Worm (Caenorhabditis elegans): ENCODE data around the gene K03B8.8.

K03B8.8 gene

DNA sequence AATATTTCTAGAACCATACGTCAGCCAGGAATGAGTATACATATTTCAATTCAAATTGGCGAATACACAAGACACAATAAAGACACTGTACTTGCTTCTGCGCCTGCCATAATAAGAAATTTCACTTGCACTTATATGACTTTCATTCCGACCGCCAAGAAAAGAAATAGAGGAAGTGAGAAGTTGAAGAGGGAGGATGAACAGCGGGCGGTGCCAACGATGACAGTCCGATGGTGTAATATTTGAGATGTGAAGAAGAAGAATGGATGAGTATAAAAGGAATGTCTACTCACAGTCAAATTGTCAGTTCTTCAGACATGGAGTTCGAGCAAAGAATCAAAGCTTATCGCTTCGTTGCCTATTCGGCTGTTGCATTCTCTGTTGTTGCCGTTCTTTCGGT lies 25.7 kb downstream of the K03B8.8 start, which contains the start of gene col-154:
Gene col-154, plus strand, starts transcription at position 301 of the 400 bp plus-strand sequence.
- TF ChIP-seq dao-5 (tag; optimal IDR thresholded peaks at IDR 0.05): no peak

DNA sequence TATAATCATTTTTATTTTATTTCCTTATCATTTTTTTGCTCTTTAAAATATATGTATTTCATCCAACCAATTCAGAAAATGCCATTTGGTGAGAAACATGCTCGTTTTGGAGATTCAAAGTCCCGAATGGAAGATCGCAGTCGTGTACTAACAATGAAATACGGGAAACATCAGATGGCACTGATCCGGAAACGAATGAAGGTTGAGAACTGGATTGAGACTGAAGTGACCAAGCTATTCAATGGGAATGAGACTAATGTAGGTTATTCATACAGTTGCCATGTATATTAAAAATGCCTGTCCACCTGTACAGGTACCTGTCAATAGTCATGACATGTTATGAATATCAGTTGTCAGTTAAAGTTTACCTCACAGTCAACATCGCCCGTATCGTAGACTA lies 27.8 kb downstream of the K03B8.8 start, which contains the start of gene F55C10.5:
Gene F55C10.5, plus strand, starts transcription at position 74 of the 400 bp plus-strand sequence.
- TF ChIP-seq him-1 (tag; optimal IDR thresholded peaks at IDR 0.05) (no peak), dao-5 (tag; optimal IDR thresholded peaks at IDR 0.05) (no peak), W03F9.2 (tag; optimal IDR thresholded peaks at IDR 0.05) (no peak)

DNA sequence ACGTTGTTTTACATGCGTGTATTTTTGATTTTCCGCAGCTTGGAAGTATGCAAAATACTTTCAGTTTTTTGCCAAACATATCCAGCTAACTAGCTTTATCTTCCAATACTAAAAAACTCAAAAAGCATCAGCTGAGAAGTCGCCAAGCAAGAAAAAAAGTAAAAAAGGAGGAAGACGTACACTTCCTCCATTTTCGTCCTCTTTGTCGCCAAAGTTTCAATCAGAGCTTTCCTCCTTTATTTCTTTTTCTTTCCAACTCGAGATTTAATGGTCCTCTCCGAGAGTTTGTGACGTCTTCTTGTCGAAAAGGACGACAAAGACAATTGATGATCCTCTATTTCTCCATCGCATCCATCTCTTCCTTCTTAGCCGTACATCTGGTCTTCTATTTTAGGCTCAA lies 30.2 kb downstream of the K03B8.8 start:
- no peak for TF ChIP-seq him-1 (tag; optimal IDR thresholded peaks at IDR 0.05)
- TF ChIP-seq W03F9.2 (tag; optimal IDR thresholded peaks at IDR 0.05): no peak
- no peak for TF ChIP-seq dao-5 (tag; optimal IDR thresholded peaks at IDR 0.05)

DNA sequence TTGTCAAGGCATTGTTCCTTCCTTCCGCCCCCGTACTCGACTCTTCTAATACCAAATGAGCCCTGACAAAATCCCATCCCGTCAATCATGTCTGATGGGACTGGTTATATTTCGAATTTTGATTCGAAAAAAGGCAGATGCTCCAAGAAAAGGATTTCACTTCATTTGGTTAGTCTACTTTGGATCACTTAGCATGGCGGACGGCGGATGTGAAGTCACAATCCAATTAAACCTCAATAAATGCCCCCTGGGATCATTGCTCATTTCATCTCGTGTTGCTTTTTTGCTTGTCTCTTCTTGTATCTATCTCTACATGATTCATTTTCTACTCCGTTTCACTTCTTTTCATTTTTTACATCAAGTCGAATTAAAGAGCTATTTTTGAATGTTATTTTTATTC lies 31.5 kb downstream of the K03B8.8 start:
- TF ChIP-seq him-1 (tag; optimal IDR thresholded peaks at IDR 0.05): no peak
- no peak for TF ChIP-seq W03F9.2 (tag; optimal IDR thresholded peaks at IDR 0.05)
- TF ChIP-seq dao-5 (tag; optimal IDR thresholded peaks at IDR 0.05): no peak

DNA sequence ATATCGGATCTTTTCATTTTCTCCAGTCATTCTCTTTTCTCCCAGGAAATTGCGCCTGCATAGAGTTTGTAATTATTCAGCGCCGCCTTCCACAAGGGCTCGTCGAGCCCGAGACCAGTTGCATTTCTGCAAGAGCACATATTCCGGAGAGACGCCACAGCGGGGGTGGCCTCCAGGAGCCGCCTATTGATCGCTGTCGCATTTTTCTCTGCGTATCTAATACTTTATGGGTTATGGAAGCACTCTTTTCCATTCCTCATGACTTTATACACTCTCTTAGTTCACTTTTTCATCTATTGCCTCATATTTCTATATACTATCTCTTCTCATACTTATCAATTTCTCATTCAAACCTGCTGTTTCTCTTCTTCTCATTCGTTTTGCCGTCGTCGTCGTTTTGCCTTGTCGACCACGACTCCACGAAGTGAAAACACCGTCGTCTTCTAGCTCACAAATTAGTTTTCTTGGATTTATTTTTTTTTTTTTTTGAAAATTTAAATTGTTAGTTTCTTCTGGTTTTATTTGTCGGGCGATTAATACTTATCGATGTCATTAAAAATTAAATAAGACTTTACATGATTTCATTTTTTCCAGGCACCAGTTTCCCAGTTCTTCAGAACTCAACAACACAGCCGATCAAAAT lies 35.5 kb downstream of the K03B8.8 start, which contains the start of gene cnb-1:
Gene cnb-1, plus strand, starts transcription at position 593 of the 643 bp plus-strand sequence.
- TF ChIP-seq him-1 (tag; optimal IDR thresholded peaks at IDR 0.05) (peak; percentile 79), W03F9.2 (tag; optimal IDR thresholded peaks at IDR 0.05) (no peak)

DNA sequence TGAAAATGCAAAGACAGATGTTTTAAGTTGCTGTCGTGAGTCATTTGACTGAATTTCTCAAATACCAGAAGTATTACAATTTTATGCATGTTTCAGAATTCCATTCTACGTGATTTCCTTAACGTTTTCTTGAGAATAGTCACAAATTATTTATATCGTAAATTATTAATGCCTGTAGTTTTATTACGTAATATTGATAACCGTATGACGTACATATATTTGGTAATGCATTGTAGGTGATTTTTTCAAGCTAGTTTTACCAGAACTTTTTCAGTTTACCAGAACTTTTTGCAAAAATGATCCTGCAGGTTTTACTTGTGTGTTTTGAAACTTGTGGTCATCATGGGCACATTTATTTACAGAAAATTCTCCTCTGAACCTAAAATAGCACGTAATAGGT lies 36.9 kb downstream of the K03B8.8 start:
- TF ChIP-seq dao-5 (tag; optimal IDR thresholded peaks at IDR 0.05) (no peak), W03F9.2 (tag; optimal IDR thresholded peaks at IDR 0.05) (no peak), him-1 (tag; optimal IDR thresholded peaks at IDR 0.05) (no peak)

DNA sequence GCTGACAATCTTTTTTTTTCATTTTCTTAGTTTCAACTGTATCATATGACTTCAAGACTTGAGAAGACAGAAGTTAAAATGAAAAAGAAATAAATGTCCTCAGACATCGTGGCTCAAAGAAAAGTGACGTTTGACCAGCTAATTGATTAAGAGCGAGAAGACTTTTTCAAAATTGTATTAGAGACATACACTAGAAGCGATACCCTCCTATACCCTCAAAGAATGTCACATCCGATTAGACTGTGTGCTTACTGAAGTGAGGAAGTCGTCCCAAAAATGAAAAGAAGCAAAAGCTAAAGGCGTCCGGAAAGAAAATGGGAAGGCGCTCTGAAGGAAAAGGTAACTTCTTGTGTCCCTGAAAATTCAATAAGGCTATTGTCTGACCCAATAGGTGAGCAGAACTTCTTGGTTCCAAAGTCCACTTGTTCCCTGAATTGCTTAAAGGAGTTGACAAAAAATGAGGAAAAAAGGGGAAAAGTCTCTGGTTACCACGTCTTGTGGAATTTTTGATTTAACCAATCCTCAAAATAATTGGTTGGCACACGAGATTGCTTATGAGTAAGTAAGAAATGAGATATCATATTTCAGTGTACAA lies 38.4 kb downstream of the K03B8.8 start:
- TF ChIP-seq dao-5 (tag; optimal IDR thresholded peaks at IDR 0.05) (no peak), him-1 (tag; optimal IDR thresholded peaks at IDR 0.05) (no peak), W03F9.2 (tag; optimal IDR thresholded peaks at IDR 0.05) (no peak)

DNA sequence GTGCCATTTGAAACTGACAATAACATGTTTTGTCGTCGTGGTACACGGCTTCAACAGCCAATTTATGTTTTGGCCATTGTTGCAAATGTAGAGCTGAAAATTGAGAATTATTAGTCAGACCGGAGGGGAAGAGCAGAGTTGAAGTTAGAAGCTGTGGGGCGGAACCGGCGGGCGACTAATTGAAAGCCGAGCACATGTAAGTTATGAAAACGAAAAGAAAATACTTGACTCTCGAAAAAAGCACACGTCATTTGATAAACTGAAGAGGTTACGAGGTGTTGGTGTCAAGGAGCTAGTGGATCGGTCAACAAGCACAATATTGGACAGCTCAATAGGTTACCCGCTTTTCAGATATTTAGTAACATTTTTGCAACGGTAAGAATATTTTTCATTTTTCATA lies 44.7 kb downstream of the K03B8.8 start, which contains the start of gene dop-5:
Gene dop-5, minus strand, starts transcription at position 101 of the 400 bp plus-strand sequence.
- TF ChIP-seq him-1 (tag; optimal IDR thresholded peaks at IDR 0.05) (no peak), W03F9.2 (tag; optimal IDR thresholded peaks at IDR 0.05) (no peak), dao-5 (tag; optimal IDR thresholded peaks at IDR 0.05) (no peak)

DNA sequence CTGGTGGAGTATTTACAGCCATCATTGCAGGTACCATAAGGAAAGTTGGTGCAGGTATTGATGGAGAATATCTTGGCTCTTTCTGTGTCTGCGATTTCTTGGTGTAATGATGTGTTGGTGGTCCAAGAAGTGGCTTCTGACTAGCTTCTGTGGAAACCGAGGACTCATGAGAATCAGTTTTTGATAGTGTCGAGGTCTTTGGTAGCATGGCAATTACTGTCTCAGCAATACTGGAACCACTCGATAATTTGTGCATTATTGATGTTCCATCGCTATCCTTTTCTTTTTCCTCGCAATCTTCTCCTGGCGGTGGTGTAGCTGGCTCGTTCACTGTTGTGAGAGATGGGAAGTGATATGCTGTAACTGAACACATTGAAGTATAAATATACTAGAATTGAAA lies 47.2 kb downstream of the K03B8.8 start:
- no peak for TF ChIP-seq dao-5 (tag; optimal IDR thresholded peaks at IDR 0.05)
- no peak for TF ChIP-seq W03F9.2 (tag; optimal IDR thresholded peaks at IDR 0.05)
- no peak for TF ChIP-seq him-1 (tag; optimal IDR thresholded peaks at IDR 0.05)
